Fruit fly (Drosophila melanogaster): ENCODE measurements around the gene CG12725.

Gene CG12725

dm6 chrX:13384583-13385342, 17.9 kb downstream of the CG12725 start, which contains the start of the genes Rbp1-like and Tim9a (continued):
- TF ChIP-seq jumu (GFP tag; optimal IDR thresholded peaks at IDR 0.05) (no peak), Jarid2 (GFP tag; optimal IDR thresholded peaks at IDR 0.05) (no peak), C15 (GFP tag; IDR thresholded peaks at IDR 0.05) (no peak), p53 (GFP tag; optimal IDR thresholded peaks at IDR 0.05) (no peak), Oli (tag; optimal IDR thresholded peaks at IDR 0.05) (no peak), Ets65A (GFP tag) (peak; percentile 41), CG2678 (tag; optimal IDR thresholded peaks at IDR 0.05) (peak; percentile 55), CG8765 (GFP tag; IDR thresholded peaks at IDR 0.05) (no peak), Atf3 (GFP tag; optimal IDR thresholded peaks at IDR 0.05) (no peak), CG4707 (GFP tag; optimal IDR thresholded peaks at IDR 0.05) (no peak), sqz (GFP tag; optimal IDR thresholded peaks at IDR 0.05) (peak; percentile 67), trh (GFP tag; optimal IDR thresholded peaks at IDR 0.05) (no peak), sens-2 (GFP tag; IDR thresholded peaks at IDR 0.05) (no peak), CG3281 (GFP tag; optimal IDR thresholded peaks at IDR 0.05) (peak; percentile 30), HLH54F (GFP tag; optimal IDR thresholded peaks at IDR 0.05) (no peak), CG1024 (GFP tag; IDR thresholded peaks at IDR 0.05) (no peak), CG15073 (GFP tag; optimal IDR thresholded peaks at IDR 0.05) (no peak), klu (GFP tag; IDR thresholded peaks at IDR 0.05) (0 out of 2 replicates have a peak, but pooled peaks have one; percentile 15), CG31365 (tag; optimal IDR thresholded peaks at IDR 0.05) (no peak), sna (GFP tag; IDR thresholded peaks at IDR 0.05; ENCODE audit: partially characterized antibody) (peak; percentile 62; the same call in 1 of the 2 replicates), CG4617 (GFP tag; optimal IDR thresholded peaks at IDR 0.05; ENCODE audit: borderline replicate concordance) (peak; percentile 50), Neu2 (GFP tag; optimal IDR thresholded peaks at IDR 0.05; ENCODE audit: borderline replicate concordance) (no peak), hth (optimal IDR thresholded peaks at IDR 0.05) (no peak), emc (GFP tag; optimal IDR thresholded peaks at IDR 0.05) (no peak), CG9215 (GFP tag; IDR thresholded peaks at IDR 0.05) (0 out of 2 replicates have a peak, but pooled peaks have one; percentile 13), kah (GFP tag; optimal IDR thresholded peaks at IDR 0.05) (no peak), Six4 (GFP tag; optimal IDR thresholded peaks at IDR 0.05) (no peak), Dek (tag; optimal IDR thresholded peaks at IDR 0.05) (peak; percentile 37), aop (GFP tag; IDR thresholded peaks at IDR 0.05) (no peak), Gug (GFP tag; IDR thresholded peaks at IDR 0.05) (no peak; the same call in 3 of the 4 replicates), CG12071 (GFP tag; optimal IDR thresholded peaks at IDR 0.05) (no peak), CrebB (tag; optimal IDR thresholded peaks at IDR 0.05) (no peak), CG16779 (GFP tag; IDR thresholded peaks at IDR 0.05) (no peak), CG5245 (GFP tag; optimal IDR thresholded peaks at IDR 0.05) (no peak), CG14050 (GFP tag; IDR thresholded peaks at IDR 0.05) (no peak), CG15601 (tag; optimal IDR thresholded peaks at IDR 0.05) (peak; percentile 28), CG12942 (GFP tag; optimal IDR thresholded peaks at IDR 0.05) (no peak), Lhr (GFP tag; optimal IDR thresholded peaks at IDR 0.05) (peak; percentile 39), CG14860 (GFP tag; IDR thresholded peaks at IDR 0.05; ENCODE audit: partially characterized antibody) (peak; percentile 69), CG31224 (GFP tag; IDR thresholded peaks at IDR 0.05) (no peak), Camta (GFP tag; optimal IDR thresholded peaks at IDR 0.05) (no peak), CG12769 (tag; optimal IDR thresholded peaks at IDR 0.05) (no peak), Dll (GFP tag; IDR thresholded peaks at IDR 0.05; ENCODE audit: partially characterized antibody) (peak; percentile 87), cwo (GFP tag; optimal IDR thresholded peaks at IDR 0.05) (no peak), hb (GFP tag; IDR thresholded peaks at IDR 0.05; ENCODE audit: partially characterized antibody) (peak; percentile 45; the same call in 2 of the 3 replicates), CG18476 (GFP tag; optimal IDR thresholded peaks at IDR 0.05) (peak; percentile 1), Sox100B (GFP tag; optimal IDR thresholded peaks at IDR 0.05) (peak; percentile 38), Bdp1 (GFP tag; optimal IDR thresholded peaks at IDR 0.05) (no peak), CG8089 (GFP tag; optimal IDR thresholded peaks at IDR 0.05) (no peak), CG6272 (GFP tag; IDR thresholded peaks at IDR 0.05) (no peak)
